Fruit fly (Drosophila melanogaster) whole organism, wandering third instar larva: Measurements from ENCODE around the gene Yp1.
A peak's percentile ranks its signal among the peaks of the same experiment; 100 is the strongest.

Experiments used
- Abd-B ChIP-seq: fragments of >200 bp; optimal IDR thresholded peaks from 2 replicates; lab custom pipeline; 2017; ENCODE audit warnings: missing biosample characterization, missing genetic modification characterization
- CG32264 ChIP-seq: fragments of 200-800 bp; sonication (Bioruptor generic); optimal IDR thresholded peaks from 2 replicates; lab custom pipeline; 2016; ENCODE audit warnings: missing biosample characterization, missing genetic modification characterization
- CG9705 ChIP-seq: fragments of 200-800 bp; sonication (Bioruptor generic); optimal IDR thresholded peaks from 2 replicates; lab custom pipeline; 2018; ENCODE audit warnings: missing biosample characterization, mild to moderate bottlenecking, missing genetic modification characterization
- CrebA ChIP-seq: fragments of 200-800 bp; sonication (Bioruptor generic); optimal IDR thresholded peaks from 2 replicates; lab custom pipeline; 2016; ENCODE audit warnings: missing biosample characterization, mild to moderate bottlenecking, missing genetic modification characterization, borderline replicate concordance
- Dfd ChIP-seq: fragments of >200 bp; optimal IDR thresholded peaks from 2 replicates; lab custom pipeline; 2017; ENCODE audit warnings: missing biosample characterization, missing genetic modification characterization
- Dif ChIP-seq: fragments of 200-275, 200-300 bp; sonication (Bioruptor generic); optimal IDR thresholded peaks from 2 replicates; lab custom pipeline; 2018; ENCODE audit warnings: missing biosample characterization, missing genetic modification characterization; ENCODE audit not compliant: partially characterized antibody
- GATAd ChIP-seq: sonication (Bioruptor generic); optimal IDR thresholded peaks from 2 replicates; lab custom pipeline; 2016; ENCODE audit warnings: missing biosample characterization, missing genetic modification characterization
- HLH106 ChIP-seq: fragments of 200-800 bp; optimal IDR thresholded peaks from 3 replicates; lab custom pipeline; 2019; ENCODE audit warnings: missing biosample characterization, mild to moderate bottlenecking, missing genetic modification characterization, moderate library complexity
- Hnf4 ChIP-seq: fragments of 200-800 bp; sonication (Bioruptor generic); optimal IDR thresholded peaks from 2 replicates; lab custom pipeline; 2016; ENCODE audit warnings: missing biosample characterization, mild to moderate bottlenecking, missing genetic modification characterization
- Hr78 ChIP-seq: fragments of >200 bp; optimal IDR thresholded peaks from 2 replicates; lab custom pipeline; 2017; ENCODE audit warnings: missing biosample characterization, missing genetic modification characterization
- Hr83 ChIP-seq: fragments of 200-300 bp; sonication (Bioruptor generic); optimal IDR thresholded peaks from 2 replicates; lab custom pipeline; 2016; ENCODE audit warnings: missing biosample characterization, mild to moderate bottlenecking, missing genetic modification characterization, moderate library complexity; ENCODE audit not compliant: poor library complexity, severe bottlenecking
- Jra ChIP-seq: sonication (Bioruptor generic); optimal IDR thresholded peaks from 2 replicates; lab custom pipeline; 2016; ENCODE audit warnings: missing biosample characterization, missing genetic modification characterization
- Myc ChIP-seq: fragments of >200 bp; optimal IDR thresholded peaks from 2 replicates; lab custom pipeline; 2017
- Rel ChIP-seq, 2 experiments: fragments of 200-800 bp; sonication (Bioruptor generic) in 1 of 2; optimal IDR thresholded peaks; 2 replicates in 1 of 2; 3 replicates in 1 of 2; lab custom pipeline; 2016 to 2019; ENCODE audit warnings: mild to moderate bottlenecking in 2 of 2, missing biosample characterization in 2 of 2, missing genetic modification characterization in 2 of 2, moderate library complexity in 1 of 2
- Vsx2 ChIP-seq: fragments of 200-300, 225-300 bp; sonication (Bioruptor generic); optimal IDR thresholded peaks from 2 replicates; lab custom pipeline; 2018; ENCODE audit warnings: missing biosample characterization, missing genetic modification characterization; ENCODE audit not compliant: partially characterized antibody
- br ChIP-seq: fragments of 200-800 bp; sonication (Bioruptor generic); optimal IDR thresholded peaks from 2 replicates; lab custom pipeline; 2016; ENCODE audit warnings: missing biosample characterization, missing genetic modification characterization
- brk ChIP-seq: fragments of 200-800 bp; sonication (Bioruptor generic); optimal IDR thresholded peaks from 2 replicates; lab custom pipeline; 2016; ENCODE audit warnings: missing biosample characterization, mild to moderate bottlenecking, missing genetic modification characterization
- dl ChIP-seq, 2 experiments: fragments of 175-275, 200-275 bp in 1 of 2; fragments of 200-275 bp in 1 of 2; sonication (Bioruptor generic); optimal IDR thresholded peaks; lab custom pipeline; 2018; ENCODE audit warnings: mild to moderate bottlenecking in 2 of 2, missing biosample characterization in 2 of 2, missing genetic modification characterization in 2 of 2, moderate library complexity in 2 of 2; ENCODE audit not compliant: partially characterized antibody in 2 of 2, insufficient read depth in 1 of 2
- dmrt93B ChIP-seq: fragments of 200-800 bp; sonication (Bioruptor generic); optimal IDR thresholded peaks from 2 replicates; lab custom pipeline; 2018; ENCODE audit warnings: missing biosample characterization, mild to moderate bottlenecking, missing genetic modification characterization
- dsf ChIP-seq: sonication (Bioruptor generic); optimal IDR thresholded peaks from 2 replicates; lab custom pipeline; 2016; ENCODE audit warnings: missing biosample characterization, missing genetic modification characterization, borderline replicate concordance
- foxo ChIP-seq, 2 experiments: fragments of 200-800 bp; sonication (Bioruptor generic); optimal IDR thresholded peaks; 2 replicates in 1 of 2; 3 replicates in 1 of 2; lab custom pipeline; 2016 to 2017; ENCODE audit warnings: missing biosample characterization in 2 of 2, missing genetic modification characterization in 2 of 2
- fru ChIP-seq: fragments of 200-800 bp; sonication (Bioruptor generic); optimal IDR thresholded peaks from 3 replicates; lab custom pipeline; 2016; ENCODE audit warnings: missing biosample characterization, mild to moderate bottlenecking, missing genetic modification characterization
- h ChIP-seq: fragments of 200-800 bp; sonication (Bioruptor generic); optimal IDR thresholded peaks from 3 replicates; lab custom pipeline; 2016; ENCODE audit warnings: missing biosample characterization, mild to moderate bottlenecking, missing genetic modification characterization
- lola ChIP-seq: fragments of >200 bp; optimal IDR thresholded peaks from 2 replicates; lab custom pipeline; 2017; ENCODE audit warnings: missing biosample characterization, missing genetic modification characterization
- pan ChIP-seq: fragments of >200 bp; optimal IDR thresholded peaks from 2 replicates; lab custom pipeline; 2017
- psq ChIP-seq: fragments of 200-800 bp; sonication (Bioruptor generic); optimal IDR thresholded peaks from 3 replicates; lab custom pipeline; 2017; ENCODE audit warnings: missing biosample characterization, mild to moderate bottlenecking, missing genetic modification characterization, moderate library complexity
- sv ChIP-seq: fragments of 200-800 bp; sonication (Bioruptor generic); optimal IDR thresholded peaks from 3 replicates; lab custom pipeline; 2016; ENCODE audit warnings: missing biosample characterization, missing genetic modification characterization
- tai ChIP-seq: sonication (Bioruptor generic); optimal IDR thresholded peaks from 2 replicates; lab custom pipeline; 2016; ENCODE audit warnings: missing biosample characterization, missing genetic modification characterization
- usp ChIP-seq: fragments of >200 bp; optimal IDR thresholded peaks from 2 replicates; lab custom pipeline; 2017; ENCODE audit warnings: missing biosample characterization, missing genetic modification characterization

The Yp1 gene

dm6 chrX:10016724-10017123 lies 36.9 kb upstream of the Yp1 start, which contains the start of gene Cht6:
Gene Cht6, plus strand, starts transcription at chrX:10016845.
- TF ChIP-seq fru (GFP tag; lab: Kevin White, UChicago) (peak; percentile 39), CG9705 (no peak)
- TF ChIP-seq, all 38 proteins: peak for 1

dm6 chrX:10020857-10021256 lies 32.8 kb upstream of the Yp1 start:
- no peak for TF ChIP-seq CG9705
- no peak for TF ChIP-seq Hr78 (GFP tag; lab: Kevin White, UChicago)
- TF ChIP-seq Myc (lab: Kevin White, UChicago), result no peak
- TF ChIP-seq dsf (GFP tag; lab: Kevin White, UChicago), result no peak
- no peak for TF ChIP-seq Hnf4 (GFP tag; lab: Kevin White, UChicago)
- TF ChIP-seq Dfd (GFP tag; lab: Kevin White, UChicago), result no peak
- TF ChIP-seq usp (GFP tag; lab: Kevin White, UChicago), result no peak
- TF ChIP-seq GATAd (GFP tag; lab: Kevin White, UChicago), result no peak

dm6 chrX:10021809-10022208 lies 31.8 kb upstream of the Yp1 start:
- TF ChIP-seq Vsx2 (GFP tag; lab: Kevin White, UChicago) (peak; percentile 24), Rel (GFP tag; optimal IDR thresholded peaks at IDR 0.05; lab: Kevin White, UChicago) (peak; percentile 5), Rel (tag; optimal IDR thresholded peaks at IDR 0.05; lab: Kevin White, UChicago) (no peak), Jra (GFP tag; lab: Kevin White, UChicago) (no peak)

- TF ChIP-seq Abd-B (no peak), Hnf4 (GFP tag; lab: Kevin White, UChicago) (no peak), Hr78 (GFP tag; lab: Kevin White, UChicago) (no peak), lola (GFP tag; lab: Kevin White, UChicago) (no peak), Dfd (GFP tag; lab: Kevin White, UChicago) (no peak), Dif (GFP tag; lab: Kevin White, UChicago) (no peak)
Measured at dm6 chrX:10029730-10030129, 23.9 kb upstream of the Yp1 start.

dm6 chrX:10039528-10039927 lies 14.1 kb upstream of the Yp1 start:
- TF ChIP-seq tai (GFP tag; lab: Kevin White, UChicago) (no peak), Hr83 (GFP tag; lab: Kevin White, UChicago) (no peak)

- TF ChIP-seq fru (GFP tag; lab: Kevin White, UChicago) (no peak), Hnf4 (GFP tag; lab: Kevin White, UChicago) (no peak), sv (GFP tag; lab: Kevin White, UChicago) (no peak), CG32264 (GFP tag; lab: Kevin White, UChicago) (no peak), Rel (GFP tag; optimal IDR thresholded peaks at IDR 0.05; lab: Kevin White, UChicago) (no peak), Rel (tag; optimal IDR thresholded peaks at IDR 0.05; lab: Kevin White, UChicago) (no peak), Dif (GFP tag; lab: Kevin White, UChicago) (no peak), Dfd (GFP tag; lab: Kevin White, UChicago) (no peak), pan (lab: Kevin White, UChicago) (no peak), br (GFP tag; lab: Kevin White, UChicago) (no peak), dmrt93B (GFP tag; lab: Kevin White, UChicago) (no peak), Hr78 (GFP tag; lab: Kevin White, UChicago) (no peak), psq (no peak), CrebA (GFP tag; lab: Kevin White, UChicago) (no peak), HLH106 (tag; lab: Kevin White, UChicago) (no peak), dsf (GFP tag; lab: Kevin White, UChicago) (no peak)
Measured at dm6 chrX:10043873-10044272, 9.7 kb upstream of the Yp1 start.

- TF ChIP-seq GATAd (GFP tag; lab: Kevin White, UChicago) (no peak), CrebA (GFP tag; lab: Kevin White, UChicago) (no peak), lola (GFP tag; lab: Kevin White, UChicago) (no peak), Hr83 (GFP tag; lab: Kevin White, UChicago) (no peak), dl (GFP tag; optimal IDR thresholded peaks at IDR 0.05; lab: Kevin White, UChicago; ENCODE audit: insufficient read depth in 1 of 2, partially characterized antibody in 2 of 2) (no peak), h (GFP tag; lab: Kevin White, UChicago) (no peak), CG32264 (GFP tag; lab: Kevin White, UChicago) (no peak), tai (GFP tag; lab: Kevin White, UChicago) (no peak), brk (GFP tag; lab: Kevin White, UChicago) (no peak), pan (lab: Kevin White, UChicago) (no peak), foxo (GFP tag; optimal IDR thresholded peaks at IDR 0.05; lab: Kevin White, UChicago) (no peak), Dfd (GFP tag; lab: Kevin White, UChicago) (no peak)
Measured at dm6 chrX:10045763-10046162, 7.8 kb upstream of the Yp1 start.
